Fruit fly (Drosophila melanogaster) whole organism, embryonic: Measurements from ENCODE around the gene CG4459.
A peak's percentile ranks its signal among the peaks of the same experiment; 100 is the strongest.

Source experiments
- B-H2 ChIP-seq: fragments of 200-800 bp; sonication (Bioruptor generic); optimal IDR thresholded peaks from 2 replicates; lab custom pipeline; 2018; ENCODE audit warnings: missing biosample characterization, mild to moderate bottlenecking, missing genetic modification characterization
- CG11398 ChIP-seq: fragments of 200-800 bp; sonication (Bioruptor generic); optimal IDR thresholded peaks from 2 replicates; lab custom pipeline; 2016; ENCODE audit warnings: missing biosample characterization, missing genetic modification characterization
- CG12659 ChIP-seq: fragments of 200-800 bp; sonication (Bioruptor generic); optimal IDR thresholded peaks from 3 replicates; lab custom pipeline; 2017; ENCODE audit warnings: mild to moderate bottlenecking, missing biosample characterization, missing genetic modification reagents, missing genetic modification characterization
- CG13424 ChIP-seq: fragments of 200-800 bp; sonication (Bioruptor generic); optimal IDR thresholded peaks from 2 replicates; lab custom pipeline; 2019; ENCODE audit warnings: missing biosample characterization, mild to moderate bottlenecking, missing genetic modification characterization, moderate library complexity
- CG14710 ChIP-seq: fragments of 200-800 bp; sonication (Bioruptor generic); optimal IDR thresholded peaks from 3 replicates; lab custom pipeline; 2019; ENCODE audit warnings: missing biosample characterization, mild to moderate bottlenecking, missing genetic modification characterization, moderate library complexity
- CG15073 ChIP-seq: fragments of 200-800 bp; sonication (Bioruptor generic); optimal IDR thresholded peaks from 2 replicates; lab custom pipeline; 2016; ENCODE audit warnings: missing biosample characterization, missing genetic modification characterization
- CG1602 ChIP-seq: fragments of 200-800 bp; sonication (Bioruptor generic); optimal IDR thresholded peaks from 3 replicates; lab custom pipeline; 2016; ENCODE audit warnings: missing biosample characterization, missing genetic modification characterization
- CG1647 ChIP-seq: fragments of 200-800 bp; sonication (Bioruptor generic); optimal IDR thresholded peaks from 3 replicates; lab custom pipeline; 2016; ENCODE audit warnings: missing biosample characterization, missing genetic modification characterization
- CG17186 ChIP-seq: fragments of 200-800 bp; sonication (Bioruptor generic); optimal IDR thresholded peaks from 3 replicates; lab custom pipeline; 2017; ENCODE audit warnings: missing biosample characterization, missing genetic modification reagents, missing genetic modification characterization
- CG17385 ChIP-seq: fragments of 200-800 bp; sonication (Bioruptor generic); optimal IDR thresholded peaks from 3 replicates; lab custom pipeline; 2018; ENCODE audit warnings: missing biosample characterization, mild to moderate bottlenecking, missing genetic modification characterization
- CG3281 ChIP-seq: fragments of 200-800 bp; sonication (Bioruptor generic); optimal IDR thresholded peaks from 3 replicates; lab custom pipeline; 2017; ENCODE audit warnings: missing biosample characterization, mild to moderate bottlenecking, missing genetic modification characterization
- CG4424 ChIP-seq: fragments of 200-800 bp; sonication (Bioruptor generic); optimal IDR thresholded peaks from 3 replicates; lab custom pipeline; 2016; ENCODE audit warnings: missing biosample characterization, missing genetic modification characterization
- CG4854 ChIP-seq: fragments of 200-800 bp; sonication (Bioruptor generic); optimal IDR thresholded peaks from 2 replicates; lab custom pipeline; 2016; ENCODE audit warnings: missing biosample characterization, missing genetic modification characterization, inconsistent platforms
- CG5953 ChIP-seq: fragments of 200-800 bp; sonication (Bioruptor generic); IDR thresholded peaks from 2 replicates; pipeline ENCODE4 v1.3.6; 2022; ENCODE audit warnings: missing biosample characterization, missing genetic modification characterization
- CG6272 ChIP-seq: fragments of 200-800 bp; sonication (Bioruptor generic); IDR thresholded peaks from 2 replicates; pipeline ENCODE4 v1.3.6; 2022; ENCODE audit warnings: missing biosample characterization, missing genetic modification characterization
- CG6765 ChIP-seq: fragments of 200-800 bp; sonication (Bioruptor generic); optimal IDR thresholded peaks from 3 replicates; lab custom pipeline; 2017; ENCODE audit warnings: missing biosample characterization, mild to moderate bottlenecking, missing genetic modification characterization
- CG7745 ChIP-seq: fragments of 200-800 bp; sonication (Bioruptor generic); optimal IDR thresholded peaks from 2 replicates; lab custom pipeline; 2018; ENCODE audit warnings: missing biosample characterization, mild to moderate bottlenecking, missing genetic modification characterization, moderate library complexity
- CG9797 ChIP-seq: fragments of 200-800 bp; sonication (Bioruptor generic); optimal IDR thresholded peaks from 3 replicates; lab custom pipeline; 2018; ENCODE audit warnings: missing biosample characterization, mild to moderate bottlenecking, missing genetic modification characterization
- Dfd ChIP-seq, 2 experiments: fragments of >200 bp; optimal IDR thresholded peaks; 2 replicates each; lab custom pipeline; 2017; ENCODE audit warnings: missing biosample characterization in 2 of 2, missing genetic modification characterization in 2 of 2
- Dp ChIP-seq: fragments of 200-800 bp; sonication (Bioruptor generic); optimal IDR thresholded peaks from 2 replicates; lab custom pipeline; 2018; ENCODE audit warnings: missing biosample characterization, mild to moderate bottlenecking, missing genetic modification characterization, moderate library complexity
- E2f2 ChIP-seq: fragments of 200-800 bp; sonication (Bioruptor generic); IDR thresholded peaks from 2 replicates; pipeline ENCODE4 v1.3.6; 2022; ENCODE audit warnings: missing biosample characterization, missing genetic modification characterization
- Hr51 ChIP-seq, 2 experiments: fragments of 200-800 bp; sonication (Bioruptor generic); optimal IDR thresholded peaks; 2 replicates in 1 of 2; 3 replicates in 1 of 2; lab custom pipeline; 2016 to 2018; ENCODE audit warnings: missing biosample characterization in 2 of 2, missing genetic modification characterization in 2 of 2, mild to moderate bottlenecking in 1 of 2, moderate library complexity in 1 of 2
- MBD-R2 ChIP-seq: fragments of 200-800 bp; sonication (Bioruptor generic); IDR thresholded peaks from 2 replicates; pipeline ENCODE4 v1.3.6; 2022; ENCODE audit warnings: missing biosample characterization, missing genetic modification characterization
- Nf-YC ChIP-seq: fragments of 200-800 bp; optimal IDR thresholded peaks from 3 replicates; lab custom pipeline; 2019; ENCODE audit warnings: missing biosample characterization, mild to moderate bottlenecking, missing genetic modification characterization, moderate library complexity
- amos ChIP-seq: fragments of 200-800 bp; sonication (Bioruptor generic); IDR thresholded peaks from 2 replicates; pipeline ENCODE4 v1.3.6; 2022; ENCODE audit warnings: missing biosample characterization, missing genetic modification characterization; ENCODE audit not compliant: partially characterized antibody
- danr ChIP-seq: fragments of 200-800 bp; sonication (Bioruptor generic); IDR thresholded peaks from 2 replicates; pipeline ENCODE4 v1.3.6; 2022; ENCODE audit warnings: missing biosample characterization, missing genetic modification characterization
- ham ChIP-seq: fragments of 200-800 bp; sonication (Bioruptor generic); IDR thresholded peaks from 2 replicates; pipeline ENCODE4 v1.3.6; 2022; ENCODE audit warnings: missing biosample characterization, missing genetic modification characterization
- kah ChIP-seq: fragments of 200-800 bp; sonication (Bioruptor generic); optimal IDR thresholded peaks from 2 replicates; lab custom pipeline; 2018; ENCODE audit warnings: missing biosample characterization, mild to moderate bottlenecking, missing genetic modification characterization
- lbe ChIP-seq: fragments of 200-800 bp; sonication (Bioruptor generic); optimal IDR thresholded peaks from 2 replicates; lab custom pipeline; 2016; ENCODE audit warnings: missing biosample characterization, mild to moderate bottlenecking, missing genetic modification characterization
- lmd ChIP-seq: fragments of 200-800 bp; sonication (Bioruptor generic); IDR thresholded peaks from 2 replicates; pipeline ENCODE4 v1.3.6; 2022; ENCODE audit warnings: missing biosample characterization, missing genetic modification characterization
- luna ChIP-seq: fragments of 200-800 bp; sonication (Bioruptor generic); optimal IDR thresholded peaks from 2 replicates; lab custom pipeline; 2016; ENCODE audit warnings: missing biosample characterization, missing genetic modification characterization
- phol ChIP-seq: fragments of 200-800 bp; sonication (Bioruptor generic); optimal IDR thresholded peaks from 3 replicates; lab custom pipeline; 2018; ENCODE audit warnings: missing biosample characterization, mild to moderate bottlenecking, missing genetic modification characterization, moderate library complexity
- scrt ChIP-seq: fragments of 200-800 bp; sonication (Bioruptor generic); optimal IDR thresholded peaks from 2 replicates; lab custom pipeline; 2018; ENCODE audit warnings: missing biosample characterization, mild to moderate bottlenecking, missing genetic modification characterization, moderate library complexity
- sens ChIP-seq: fragments of 200-800 bp; sonication (Bioruptor generic); peaks from one replicate; lab custom pipeline; 2016; ENCODE audit warnings: missing biosample characterization, missing genetic modification characterization
- sens-2 ChIP-seq: fragments of 200-800 bp; sonication (Bioruptor generic); IDR thresholded peaks from 2 replicates; pipeline ENCODE4 v1.3.6; 2022; ENCODE audit warnings: missing biosample characterization, missing genetic modification characterization
- seq ChIP-seq: fragments of 200-800 bp; sonication (Bioruptor generic); IDR thresholded peaks from 2 replicates; pipeline ENCODE4 v1.3.6; 2022; ENCODE audit warnings: missing biosample characterization, missing genetic modification characterization
- stc ChIP-seq: fragments of 200-800 bp; sonication (Bioruptor generic); IDR thresholded peaks from 2 replicates; pipeline ENCODE4 v1.3.6; 2022; ENCODE audit warnings: missing biosample characterization, missing genetic modification characterization
- stwl ChIP-seq: fragments of 200-800 bp; sonication (Bioruptor generic); optimal IDR thresholded peaks from 3 replicates; lab custom pipeline; 2018; ENCODE audit warnings: missing biosample characterization, mild to moderate bottlenecking, missing genetic modification characterization, moderate library complexity
- trem ChIP-seq: fragments of 200-800 bp; optimal IDR thresholded peaks from 3 replicates; lab custom pipeline; 2019; ENCODE audit warnings: missing biosample characterization, mild to moderate bottlenecking, missing genetic modification characterization, moderate library complexity
- vfl ChIP-seq: fragments of 200-800 bp; sonication (Bioruptor generic); optimal IDR thresholded peaks from 2 replicates; lab custom pipeline; 2016; ENCODE audit warnings: missing biosample characterization, missing genetic modification characterization
- zen ChIP-seq: fragments of 200-800 bp; sonication (Bioruptor generic); optimal IDR thresholded peaks from 3 replicates; lab custom pipeline; 2018; ENCODE audit warnings: missing biosample characterization, mild to moderate bottlenecking, missing genetic modification characterization, moderate library complexity

Gene CG4459

dm6 chr3R:19879470-19880052, 48.9 kb downstream of the CG4459 start, which contains the start of gene Ask1 (continued):
- TF ChIP-seq lmd (GFP tag; lab: Robert Waterston, UW) (no peak), seq (GFP tag; lab: Robert Waterston, UW) (no peak), E2f2 (GFP tag; lab: Robert Waterston, UW) (peak; percentile 87), CG4424 (GFP tag; lab: Kevin White, UChicago) (no peak), CG5953 (no peak), CG4854 (GFP tag; lab: Kevin White, UChicago) (peak; percentile 15), ham (no peak), Dp (GFP tag; lab: Kevin White, UChicago) (peak; percentile 85), CG6272 (GFP tag; lab: Robert Waterston, UW) (no peak), CG7745 (tag; lab: Kevin White, UChicago) (peak; percentile 3), CG13424 (tag; lab: Kevin White, UChicago) (no peak), CG17186 (GFP tag; lab: Kevin White, UChicago) (peak; percentile 47), Dfd (GFP tag; optimal IDR thresholded peaks at IDR 0.05; lab: Kevin White, UChicago) (no peak), danr (GFP tag; lab: Robert Waterston, UW) (no peak), Hr51 (GFP tag; optimal IDR thresholded peaks at IDR 0.05; lab: Kevin White, UChicago) (no peak), trem (peak; percentile 22), CG9797 (GFP tag; lab: Kevin White, UChicago) (peak; percentile 81), CG14710 (peak; percentile 13), luna (GFP tag; lab: Kevin White, UChicago) (no peak), CG17385 (GFP tag; lab: Kevin White, UChicago) (no peak), lbe (GFP tag; lab: Kevin White, UChicago) (peak; percentile 53), CG12659 (peak; percentile 18), sens-2 (GFP tag; lab: Robert Waterston, UW) (no peak), vfl (GFP tag; lab: Kevin White, UChicago) (no peak), stwl (peak; percentile 11), stc (GFP tag; lab: Robert Waterston, UW) (no peak), CG15073 (GFP tag; lab: Kevin White, UChicago) (peak; percentile 78), amos (GFP tag; lab: Robert Waterston, UW) (no peak), scrt (GFP tag; lab: Kevin White, UChicago) (peak; percentile 60), CG1647 (GFP tag; lab: Kevin White, UChicago) (no peak), CG11398 (no peak), MBD-R2 (GFP tag; lab: Robert Waterston, UW) (peak; percentile 59), sens (peak; percentile 4), CG6765 (GFP tag; lab: Kevin White, UChicago) (no peak), CG3281 (GFP tag; lab: Kevin White, UChicago) (no peak), CG1602 (no peak), zen (tag; lab: Kevin White, UChicago) (peak; percentile 44), Nf-YC (no peak), B-H2 (GFP tag; lab: Kevin White, UChicago) (no peak), phol (tag; lab: Kevin White, UChicago) (peak; percentile 31), kah (GFP tag; lab: Kevin White, UChicago) (peak; percentile 73)
- TF ChIP-seq, all 482 proteins: peak for 35
